Fruit fly (Drosophila melanogaster) whole organism: Measurements from ENCODE around the gene CG18180.

Experiments
- CG8478 ChIP-seq: fragments of >200 bp; optimal IDR thresholded peaks from 2 replicates; lab custom pipeline; 2018; ENCODE audit warnings: inconsistent platforms
- Dll ChIP-seq: fragments of >200 bp; optimal IDR thresholded peaks from 2 replicates; lab custom pipeline; 2017
- EcR ChIP-seq, 2 experiments: fragments of >200 bp; optimal IDR thresholded peaks; 2 replicates each; lab custom pipeline; 2017; ENCODE audit warnings: missing biosample characterization in 2 of 2, missing genetic modification characterization in 2 of 2, missing genetic modification reagents in 2 of 2
- pan ChIP-seq: fragments of >200 bp; optimal IDR thresholded peaks from 2 replicates; lab custom pipeline; 2017
- psq ChIP-seq: fragments of >200 bp; optimal IDR thresholded peaks from 2 replicates; lab custom pipeline; 2017
- usp ChIP-seq: fragments of >200 bp; optimal IDR thresholded peaks from 2 replicates; lab custom pipeline; 2017; ENCODE audit warnings: missing biosample characterization, missing genetic modification characterization, mixed read lengths

The CG18180 gene

dm6 chr3L:9688674-9689073 lies 47.9 kb downstream of the CG18180 start:
- TF ChIP-seq usp (GFP tag; lab: Kevin White, UChicago) (no peak), EcR (GFP tag; optimal IDR thresholded peaks at IDR 0.05; lab: Kevin White, UChicago) (no peak), Dll (lab: Kevin White, UChicago) (no peak), pan (lab: Kevin White, UChicago) (no peak), CG8478 (no peak), psq (lab: Kevin White, UChicago) (no peak)

- TF ChIP-seq psq (lab: Kevin White, UChicago) (no peak), Dll (lab: Kevin White, UChicago) (no peak), EcR (GFP tag; optimal IDR thresholded peaks at IDR 0.05; lab: Kevin White, UChicago) (no peak), pan (lab: Kevin White, UChicago) (no peak), usp (GFP tag; lab: Kevin White, UChicago) (no peak), CG8478 (no peak)
These were observed 49.0 kb downstream of the CG18180 start for dm6 chr3L:9689809-9690208.

- TF ChIP-seq Dll (lab: Kevin White, UChicago) (no peak), EcR (GFP tag; optimal IDR thresholded peaks at IDR 0.05; lab: Kevin White, UChicago) (no peak), psq (lab: Kevin White, UChicago) (no peak), pan (lab: Kevin White, UChicago) (no peak), CG8478 (no peak), usp (GFP tag; lab: Kevin White, UChicago) (no peak)
These were observed 50.1 kb downstream of the CG18180 start for dm6 chr3L:9690798-9691475.

dm6 chr3L:9691476-9691826 lies 50.6 kb downstream of the CG18180 start:
- TF ChIP-seq Dll (lab: Kevin White, UChicago) (no peak), EcR (GFP tag; optimal IDR thresholded peaks at IDR 0.05; lab: Kevin White, UChicago) (no peak), psq (lab: Kevin White, UChicago) (no peak), pan (lab: Kevin White, UChicago) (no peak), usp (GFP tag; lab: Kevin White, UChicago) (no peak), CG8478 (no peak)
